Fruit fly (Drosophila melanogaster): ENCODE results near the gene pn.

The pn gene

dm6 chrX:2138417-2138816 is 42.6 kb upstream of the pn start (continued):
- TF ChIP-seq CG8359 (GFP tag; optimal IDR thresholded peaks at IDR 0.05; ENCODE audit: borderline replicate concordance) (no peak), Atf-2 (GFP tag; optimal IDR thresholded peaks at IDR 0.05) (no peak), sd (tag; optimal IDR thresholded peaks at IDR 0.05) (peak; percentile 67), CG11723 (GFP tag; optimal IDR thresholded peaks at IDR 0.05) (no peak), CG32772 (GFP tag; IDR thresholded peaks at IDR 0.05) (no peak), CG43689 (GFP tag; IDR thresholded peaks at IDR 0.05) (no peak), h (optimal IDR thresholded peaks at IDR 0.05) (no peak), ro (GFP tag; IDR thresholded peaks at IDR 0.05) (no peak), Tbp (GFP tag; optimal IDR thresholded peaks at IDR 0.05) (no peak), CG13123 (GFP tag; optimal IDR thresholded peaks at IDR 0.05) (no peak), fu2 (GFP tag; optimal IDR thresholded peaks at IDR 0.05) (no peak), salm (tag; optimal IDR thresholded peaks at IDR 0.05) (no peak), nau (GFP tag; optimal IDR thresholded peaks at IDR 0.05) (no peak), Drgx (GFP tag; IDR thresholded peaks at IDR 0.05) (no peak), bab2 (GFP tag; optimal IDR thresholded peaks at IDR 0.05) (no peak), Meics (GFP tag; optimal IDR thresholded peaks at IDR 0.05) (no peak), Xbp1 (GFP tag; optimal IDR thresholded peaks at IDR 0.05) (no peak), ash1 (GFP tag; optimal IDR thresholded peaks at IDR 0.05) (peak; percentile 3), Dek (tag; optimal IDR thresholded peaks at IDR 0.05) (no peak), jing (GFP tag; optimal IDR thresholded peaks at IDR 0.05) (no peak), Nf-YB (GFP tag; optimal IDR thresholded peaks at IDR 0.05) (peak; percentile 79), Opbp (GFP tag; IDR thresholded peaks at IDR 0.05; ENCODE audit: partially characterized antibody) (0 out of 3 replicates have a peak, but pooled peaks have one; percentile 27), Gsc (GFP tag; IDR thresholded peaks at IDR 0.05) (no peak), CG14441 (GFP tag; IDR thresholded peaks at IDR 0.05) (no peak), CG8388 (GFP tag; optimal IDR thresholded peaks at IDR 0.05) (no peak), fd3F (GFP tag; optimal IDR thresholded peaks at IDR 0.05) (no peak), unpg (GFP tag; optimal IDR thresholded peaks at IDR 0.05) (no peak), esg (GFP tag; conservative IDR thresholded peaks at IDR 0.05) (no peak), usp (GFP tag; optimal IDR thresholded peaks at IDR 0.05) (no peak), Aef1 (GFP tag; IDR thresholded peaks at IDR 0.05) (peak; percentile 64; the same call in 2 of the 3 replicates), CG4360 (GFP tag; IDR thresholded peaks at IDR 0.05) (peak; percentile 94), Stat92E (GFP tag; optimal IDR thresholded peaks at IDR 0.05) (no peak), fd96Cb (tag; optimal IDR thresholded peaks at IDR 0.05) (no peak), CG2889 (GFP tag; IDR thresholded peaks at IDR 0.05) (no peak), rib (GFP tag; IDR thresholded peaks at IDR 0.05) (no peak), sens (GFP tag) (peak; percentile 51), CG3847 (GFP tag; IDR thresholded peaks at IDR 0.05) (no peak), CG7839 (tag; optimal IDR thresholded peaks at IDR 0.05) (no peak), B-H1 (GFP tag; IDR thresholded peaks at IDR 0.05) (no peak), sna (GFP tag; IDR thresholded peaks at IDR 0.05; ENCODE audit: partially characterized antibody) (no peak), CG17568 (GFP tag; optimal IDR thresholded peaks at IDR 0.05) (no peak), pfk (GFP tag; optimal IDR thresholded peaks at IDR 0.05) (no peak), onecut (GFP tag; IDR thresholded peaks at IDR 0.05) (no peak), E2f1 (GFP tag; IDR thresholded peaks at IDR 0.05) (no peak), luna (GFP tag; optimal IDR thresholded peaks at IDR 0.05) (no peak), CG15601 (tag; optimal IDR thresholded peaks at IDR 0.05) (no peak), slou (GFP tag; optimal IDR thresholded peaks at IDR 0.05) (no peak), lmd (GFP tag; IDR thresholded peaks at IDR 0.05) (no peak), Gug (GFP tag; IDR thresholded peaks at IDR 0.05) (no peak), zen2 (GFP tag; IDR thresholded peaks at IDR 0.05; ENCODE audit: partially characterized antibody) (no peak), Dip3 (GFP tag; optimal IDR thresholded peaks at IDR 0.05) (no peak), CG8478 (optimal IDR thresholded peaks at IDR 0.05) (peak; percentile 27), CG15479 (GFP tag; optimal IDR thresholded peaks at IDR 0.05) (peak; percentile 51)
